Worm (Caenorhabditis elegans) whole organism, L3 larva: Measurements from ENCODE around the gene srv-34.

Source experiments
- ZK546.5 ChIP-seq: sonication (generic microtip); optimal IDR thresholded peaks from 2 replicates; lab custom pipeline; 2017; ENCODE audit warnings: missing biosample characterization, missing genetic modification characterization
- ceh-9 ChIP-seq: sonication (generic microtip); optimal IDR thresholded peaks from 2 replicates; lab custom pipeline; 2018; ENCODE audit warnings: missing biosample characterization, missing genetic modification characterization
- elt-2 ChIP-seq: sonication (generic microtip); optimal IDR thresholded peaks from 2 replicates; lab custom pipeline; 2016; ENCODE audit warnings: missing genetic modification reagents, mild to moderate bottlenecking, missing genetic modification characterization, missing compliant biosample characterization
- fkh-10 ChIP-seq: sonication (generic microtip); optimal IDR thresholded peaks from 2 replicates; lab custom pipeline; 2017; ENCODE audit warnings: missing biosample characterization, missing genetic modification reagents, missing genetic modification characterization
- hmg-11 ChIP-seq: sonication (generic microtip); optimal IDR thresholded peaks from 2 replicates; lab custom pipeline; 2016; ENCODE audit warnings: missing genetic modification characterization, missing compliant biosample characterization
- lin-39 ChIP-seq: fragments of 150-350 bp; optimal IDR thresholded peaks from 2 replicates; lab custom pipeline; 2018; ENCODE audit warnings: missing biosample characterization, missing genetic modification reagents, missing genetic modification characterization
- nfya-1 ChIP-seq: sonication (generic microtip); optimal IDR thresholded peaks from 2 replicates; lab custom pipeline; 2017; ENCODE audit warnings: missing genetic modification characterization, mild to moderate bottlenecking, missing compliant biosample characterization, antibody characterized with exemption, moderate library complexity; ENCODE audit not compliant: insufficient read depth
- nhr-11 ChIP-seq: fragments of 150-350 bp; optimal IDR thresholded peaks from 2 replicates; lab custom pipeline; 2014; ENCODE audit warnings: missing biosample characterization, missing genetic modification characterization
- nhr-12 ChIP-seq: fragments of 150-350 bp; optimal IDR thresholded peaks from 2 replicates; lab custom pipeline; 2014; ENCODE audit warnings: missing biosample characterization, missing genetic modification characterization
- pha-4 ChIP-seq: fragments of 150-350 bp; optimal IDR thresholded peaks from 2 replicates; lab custom pipeline; 2014; ENCODE audit warnings: missing biosample characterization, missing genetic modification reagents, missing genetic modification characterization
- skn-1 ChIP-seq: fragments of 150-350 bp; optimal IDR thresholded peaks from 2 replicates; lab custom pipeline; 2014; ENCODE audit warnings: missing biosample characterization, missing genetic modification characterization
- snpc-4 ChIP-seq: fragments of 150-350 bp; optimal IDR thresholded peaks from 2 replicates; lab custom pipeline; 2014; ENCODE audit warnings: missing biosample characterization, missing genetic modification characterization
- unc-62 ChIP-seq: fragments of 150-350 bp; sonication (generic microtip); optimal IDR thresholded peaks from 4 replicates; lab custom pipeline; 2014; ENCODE audit warnings: missing biosample characterization, missing genetic modification reagents, missing genetic modification characterization
- ztf-11 ChIP-seq: fragments of 150-350 bp; optimal IDR thresholded peaks from 2 replicates; lab custom pipeline; 2014; ENCODE audit warnings: missing biosample characterization, missing genetic modification characterization

DNA sequence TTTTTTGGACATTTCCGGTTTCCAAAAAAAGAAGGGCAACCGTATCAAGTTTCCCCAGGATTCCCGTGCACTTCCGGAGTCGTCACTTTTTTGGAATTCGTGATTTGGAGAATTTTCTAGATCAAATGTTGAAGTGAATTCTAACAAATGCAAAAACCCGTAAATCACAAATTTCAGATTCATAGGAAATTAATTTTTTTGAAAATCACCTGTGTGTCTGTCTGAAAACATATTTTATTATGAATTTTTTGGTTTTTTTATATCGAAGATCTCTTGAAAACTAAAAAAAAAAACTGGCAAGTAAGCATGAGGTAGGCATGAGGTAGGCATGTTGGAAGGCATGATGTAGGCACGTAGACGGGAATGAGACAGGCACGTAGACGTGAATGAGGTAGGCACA is 24.5 kb downstream of the srv-34 start:
- TF ChIP-seq fkh-10, result no peak
- no peak for TF ChIP-seq lin-39 (tag; lab: Kevin White, UChicago)
- TF ChIP-seq elt-2 (tag; lab: Kevin White, UChicago), result no peak
- TF ChIP-seq skn-1 (tag; lab: Kevin White, UChicago), result no peak
- no peak for TF ChIP-seq unc-62 (GFP tag; lab: Kevin White, UChicago)
- TF ChIP-seq snpc-4, result no peak
- TF ChIP-seq nfya-1 (tag; lab: Kevin White, UChicago), result no peak
- TF ChIP-seq nhr-12 (tag; lab: Kevin White, UChicago), result no peak
- TF ChIP-seq ztf-11 (tag; lab: Kevin White, UChicago), result no peak
- no peak for TF ChIP-seq pha-4 (tag; lab: Kevin White, UChicago)
- no peak for TF ChIP-seq hmg-11 (tag; lab: Kevin White, UChicago)
- no peak for TF ChIP-seq nhr-11 (tag; lab: Kevin White, UChicago)
- TF ChIP-seq ZK546.5 (tag; lab: Kevin White, UChicago), result no peak
- no peak for TF ChIP-seq ceh-9
